Fruit fly (Drosophila melanogaster): Measurements from ENCODE around the gene mus304.
A peak's percentile ranks its signal among the peaks of the same experiment; 100 is the strongest.

Gene mus304

DNA sequence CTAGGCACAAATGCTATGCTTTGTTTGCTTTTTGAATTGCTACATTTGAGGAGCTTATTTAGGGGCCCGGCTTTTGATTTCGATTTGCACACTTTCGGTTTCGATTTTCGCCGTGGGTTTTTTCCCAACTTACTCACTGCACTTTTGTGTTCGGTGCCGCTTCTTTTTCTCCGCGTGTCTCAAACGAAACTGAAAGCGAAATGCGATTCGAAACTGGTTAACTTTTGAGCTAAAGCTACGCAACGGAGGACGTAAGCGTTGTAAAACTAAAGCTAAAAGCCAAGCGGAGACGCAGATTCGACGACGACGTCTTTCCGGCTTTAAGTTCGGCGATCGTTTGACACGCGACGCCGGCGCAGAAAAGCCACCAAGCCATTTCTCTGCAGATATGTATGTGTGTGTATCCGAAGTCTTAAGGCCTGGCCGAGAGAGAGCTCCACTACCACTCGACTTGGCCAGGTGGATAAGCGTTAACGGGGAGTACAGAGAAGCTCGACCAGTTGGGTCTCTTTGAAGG is 52.6 kb downstream of the mus304 start, which contains the start of gene CG13699 (continued):
- no peak for TF ChIP-seq CG4318 (GFP tag; optimal IDR thresholded peaks at IDR 0.05)
- no peak for TF ChIP-seq CG9139 (GFP tag; optimal IDR thresholded peaks at IDR 0.05)
- no peak for TF ChIP-seq CG7368 (GFP tag; optimal IDR thresholded peaks at IDR 0.05)
- no peak for TF ChIP-seq salr (GFP tag; optimal IDR thresholded peaks at IDR 0.05)
- TF ChIP-seq CG3032 (tag; optimal IDR thresholded peaks at IDR 0.05): no peak
- no peak for TF ChIP-seq cyc (GFP tag; optimal IDR thresholded peaks at IDR 0.05)
- peak; percentile 25 for TF ChIP-seq CG1621 (tag; optimal IDR thresholded peaks at IDR 0.05)
- TF ChIP-seq dac (GFP tag; optimal IDR thresholded peaks at IDR 0.05): no peak
- TF ChIP-seq CG6792 (GFP tag; optimal IDR thresholded peaks at IDR 0.05): no peak
- no peak for TF ChIP-seq Met (GFP tag; optimal IDR thresholded peaks at IDR 0.05)
- no peak for TF ChIP-seq lz (GFP tag; optimal IDR thresholded peaks at IDR 0.05)
- TF ChIP-seq CG16779 (tag; optimal IDR thresholded peaks at IDR 0.05): no peak
- no peak for TF ChIP-seq fd85E (GFP tag; optimal IDR thresholded peaks at IDR 0.05)
- TF ChIP-seq Eip78C (GFP tag): peak; percentile 41
- TF ChIP-seq CG6808 (GFP tag; optimal IDR thresholded peaks at IDR 0.05): no peak
- TF ChIP-seq Lpt (GFP tag; optimal IDR thresholded peaks at IDR 0.05): no peak
- TF ChIP-seq achi (GFP tag; optimal IDR thresholded peaks at IDR 0.05): no peak
- TF ChIP-seq Hr39 (GFP tag; optimal IDR thresholded peaks at IDR 0.05): no peak
- TF ChIP-seq acj6 (GFP tag; optimal IDR thresholded peaks at IDR 0.05): no peak
- no peak for TF ChIP-seq OdsH (GFP tag; optimal IDR thresholded peaks at IDR 0.05)
- TF ChIP-seq dsx (GFP tag; optimal IDR thresholded peaks at IDR 0.05; ENCODE audit: poor library complexity, severe bottlenecking): no peak
- TF ChIP-seq Ets96B (tag; optimal IDR thresholded peaks at IDR 0.05): no peak
- TF ChIP-seq pdm3 (GFP tag; optimal IDR thresholded peaks at IDR 0.05): no peak
